Worm (Caenorhabditis elegans): ENCODE results near the gene C50D2.6.

The C50D2.6 gene

DNA sequence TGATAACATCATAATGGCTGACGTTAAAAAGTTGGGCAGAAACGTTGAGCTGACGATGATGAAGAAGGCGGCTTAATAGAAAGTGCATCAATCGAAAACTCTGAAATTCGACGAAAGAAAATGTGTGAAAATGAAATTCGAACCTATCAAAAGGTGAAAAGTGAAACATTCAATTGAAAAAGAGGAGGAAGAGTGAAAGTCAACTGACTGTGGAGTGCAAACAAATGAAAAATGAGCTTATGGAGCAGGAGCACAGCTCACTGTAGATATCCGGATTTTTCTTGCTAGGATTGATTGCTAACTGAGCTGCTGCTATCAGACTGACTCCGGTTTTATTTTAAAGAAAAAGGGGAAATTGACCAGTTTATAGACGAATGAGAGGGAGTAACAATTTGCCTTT is 36.9 kb downstream of the C50D2.6 start, which contains the start of gene K10B4.3:
TSS of gene K10B4.3 (minus strand) at position 101 of the 400 bp plus-strand sequence.
- no peak for TF ChIP-seq lsy-2 (tag; optimal IDR thresholded peaks at IDR 0.05)
- TF ChIP-seq ama-1 (optimal IDR thresholded peaks at IDR 0.05), result no peak
- no peak for TF ChIP-seq C34F6.9 (tag; optimal IDR thresholded peaks at IDR 0.05)
- no peak for TF ChIP-seq mab-5 (tag; optimal IDR thresholded peaks at IDR 0.05)
- TF ChIP-seq sem-4 (tag; optimal IDR thresholded peaks at IDR 0.05), result no peak
- TF ChIP-seq nhr-237 (tag; optimal IDR thresholded peaks at IDR 0.05), result no peak
- no peak for TF ChIP-seq dmd-4 (tag; optimal IDR thresholded peaks at IDR 0.05)
- TF ChIP-seq unc-39 (tag; optimal IDR thresholded peaks at IDR 0.05), result no peak
- TF ChIP-seq ztf-4 (tag; optimal IDR thresholded peaks at IDR 0.05), result no peak
- no peak for TF ChIP-seq sma-9 (GFP tag; optimal IDR thresholded peaks at IDR 0.05)
- no peak for TF ChIP-seq sma-9 (tag; optimal IDR thresholded peaks at IDR 0.05)
- TF ChIP-seq ZK546.5 (tag; optimal IDR thresholded peaks at IDR 0.05), result no peak
- TF ChIP-seq ztf-11 (tag; optimal IDR thresholded peaks at IDR 0.05), result no peak
- no peak for TF ChIP-seq nhr-77 (tag; optimal IDR thresholded peaks at IDR 0.05)

DNA sequence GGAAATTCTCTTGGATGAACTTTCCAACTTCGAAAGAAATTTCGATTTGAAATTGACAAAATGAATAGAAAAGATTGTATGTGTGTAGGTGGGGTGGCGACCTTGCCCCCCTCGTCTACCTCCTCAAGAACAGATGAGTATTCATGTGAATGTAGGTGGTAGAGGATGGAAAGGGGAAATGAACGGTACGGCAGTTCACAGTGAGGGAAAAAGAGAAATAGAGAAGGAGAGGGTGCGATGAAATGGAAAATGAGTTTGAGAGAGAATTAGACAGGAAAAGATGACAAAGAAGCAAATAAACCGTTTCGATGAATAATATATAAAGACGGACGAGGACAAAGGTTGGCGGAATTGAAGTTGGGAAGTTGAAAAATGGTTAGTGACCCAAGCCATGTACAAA is 37.8 kb downstream of the C50D2.6 start:
- TF ChIP-seq ztf-11 (tag; optimal IDR thresholded peaks at IDR 0.05), result no peak
- TF ChIP-seq Y55F3AM.14 (GFP tag; optimal IDR thresholded peaks at IDR 0.05), result no peak
- TF ChIP-seq blmp-1 (tag; optimal IDR thresholded peaks at IDR 0.05; ENCODE audit: insufficient read depth), result no peak
- TF ChIP-seq fos-1 (tag; optimal IDR thresholded peaks at IDR 0.05), result peak; percentile 35
- no peak for TF ChIP-seq crh-2 (tag; optimal IDR thresholded peaks at IDR 0.05)
- peak; percentile 8 for TF ChIP-seq C34F6.9 (tag; optimal IDR thresholded peaks at IDR 0.05)
- TF ChIP-seq ceh-16 (tag; optimal IDR thresholded peaks at IDR 0.05), result no peak
- TF ChIP-seq egl-27 (tag; optimal IDR thresholded peaks at IDR 0.05), result no peak
- TF ChIP-seq nhr-77 (tag; optimal IDR thresholded peaks at IDR 0.05), result no peak
- TF ChIP-seq nhr-23 (tag; optimal IDR thresholded peaks at IDR 0.05), result no peak
- TF ChIP-seq sma-3 (GFP tag; optimal IDR thresholded peaks at IDR 0.05), result peak; percentile 13

DNA sequence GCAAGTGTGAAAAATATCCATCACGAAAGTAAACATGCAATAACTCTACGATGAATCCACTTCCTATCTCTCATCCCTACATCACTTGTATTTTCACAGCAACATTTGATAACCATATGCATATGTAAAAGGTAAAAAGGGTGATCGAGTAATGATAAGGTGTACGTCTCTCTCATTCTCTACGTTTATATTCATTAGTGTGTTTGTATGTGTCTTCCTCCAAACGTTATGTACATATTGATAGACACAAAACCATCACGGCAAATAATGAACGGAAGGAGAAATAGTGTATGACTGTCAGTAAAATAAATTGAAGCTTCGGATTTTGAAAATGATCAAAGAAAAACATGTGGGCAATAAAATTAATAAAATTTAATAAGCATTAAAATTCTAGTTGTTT is 38.3 kb downstream of the C50D2.6 start:
- peak; percentile 88 for TF ChIP-seq fos-1 (tag; optimal IDR thresholded peaks at IDR 0.05)
- no peak for TF ChIP-seq nhr-21 (tag; optimal IDR thresholded peaks at IDR 0.05)

DNA sequence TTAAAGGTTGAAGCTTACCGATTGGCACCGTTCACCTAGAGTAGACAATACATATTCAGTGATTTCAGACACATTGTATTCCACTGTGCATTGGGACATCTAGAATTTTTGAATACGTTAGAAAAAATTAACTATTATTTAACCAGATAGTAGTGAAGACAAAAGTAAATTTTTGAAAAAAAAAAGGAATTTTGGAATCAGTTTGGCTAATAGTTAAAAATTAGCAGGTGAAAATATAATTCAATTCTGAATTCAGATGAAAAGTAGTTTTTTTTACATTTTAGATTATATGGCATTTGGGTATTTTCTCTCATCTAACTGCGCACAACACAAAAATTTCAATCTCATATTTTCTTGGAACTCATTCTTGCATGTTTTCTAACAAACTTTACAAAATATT is 40.7 kb downstream of the C50D2.6 start, which contains the start of gene nmur-2:
TSS of gene nmur-2 (minus strand) at position 101 of the 400 bp plus-strand sequence.
- TF ChIP-seq sma-9 (GFP tag; optimal IDR thresholded peaks at IDR 0.05), result no peak
- no peak for TF ChIP-seq sma-9 (tag; optimal IDR thresholded peaks at IDR 0.05)
- TF ChIP-seq nhr-10 (tag; optimal IDR thresholded peaks at IDR 0.05), result no peak
- TF ChIP-seq R02D3.7 (tag; optimal IDR thresholded peaks at IDR 0.05), result no peak
- no peak for TF ChIP-seq nhr-25 (tag; optimal IDR thresholded peaks at IDR 0.05)
- no peak for TF ChIP-seq nhr-11 (tag; optimal IDR thresholded peaks at IDR 0.05)
- no peak for TF ChIP-seq ZK546.5 (tag; optimal IDR thresholded peaks at IDR 0.05)
- TF ChIP-seq mdl-1 (tag; optimal IDR thresholded peaks at IDR 0.05), result no peak
- TF ChIP-seq Y55F3AM.14 (GFP tag; optimal IDR thresholded peaks at IDR 0.05), result no peak
- no peak for TF ChIP-seq ztf-11 (tag; optimal IDR thresholded peaks at IDR 0.05)
- no peak for TF ChIP-seq ceh-16 (tag; optimal IDR thresholded peaks at IDR 0.05)
- no peak for TF ChIP-seq nhr-77 (tag; optimal IDR thresholded peaks at IDR 0.05)
- no peak for TF ChIP-seq mbf-1 (tag; optimal IDR thresholded peaks at IDR 0.05)
- no peak for TF ChIP-seq dmd-4 (tag; optimal IDR thresholded peaks at IDR 0.05)
- no peak for TF ChIP-seq F13H6.1 (tag; optimal IDR thresholded peaks at IDR 0.05)
- TF ChIP-seq C34F6.9 (tag; optimal IDR thresholded peaks at IDR 0.05), result no peak
- no peak for TF ChIP-seq gmeb-1 (tag; optimal IDR thresholded peaks at IDR 0.05)
- TF ChIP-seq peb-1 (tag; optimal IDR thresholded peaks at IDR 0.05), result no peak
- TF ChIP-seq nhr-237 (tag; optimal IDR thresholded peaks at IDR 0.05), result no peak
- no peak for TF ChIP-seq ztf-4 (tag; optimal IDR thresholded peaks at IDR 0.05)
- no peak for TF ChIP-seq unc-55 (GFP tag; optimal IDR thresholded peaks at IDR 0.05)

DNA sequence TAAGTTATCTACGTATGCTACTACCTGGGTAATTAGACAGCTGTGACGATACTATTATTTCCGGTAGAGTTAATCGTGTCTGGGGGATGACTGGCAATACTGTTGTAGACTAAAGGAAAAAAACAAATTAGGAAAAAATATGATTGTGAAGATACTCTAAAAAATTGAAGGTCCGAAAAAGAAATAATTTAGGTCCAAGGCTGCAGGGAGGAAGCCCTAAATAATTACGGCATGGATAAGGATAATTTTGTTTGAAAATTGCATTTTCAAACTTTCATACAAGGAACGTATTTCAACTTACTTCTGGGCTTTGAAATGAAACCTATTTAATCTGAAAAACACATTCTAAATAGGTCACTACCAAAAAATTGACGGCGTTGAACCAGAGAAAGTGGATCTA is 44.7 kb downstream of the C50D2.6 start, which contains the start of gene srd-3:
TSS of gene srd-3 (minus strand) at position 101 of the 400 bp plus-strand sequence.
- TF ChIP-seq nhr-25 (tag; optimal IDR thresholded peaks at IDR 0.05) (no peak), Y55F3AM.14 (GFP tag; optimal IDR thresholded peaks at IDR 0.05) (no peak), elt-1 (tag; optimal IDR thresholded peaks at IDR 0.05) (no peak), nhr-129 (tag; optimal IDR thresholded peaks at IDR 0.05) (no peak), nhr-77 (tag; optimal IDR thresholded peaks at IDR 0.05) (no peak), R02D3.7 (tag; optimal IDR thresholded peaks at IDR 0.05) (no peak), skn-1 (tag; optimal IDR thresholded peaks at IDR 0.05) (no peak)
